Worm (Caenorhabditis elegans) whole organism, L1 larva: Measurements from ENCODE around the gene sra-1.
A peak's percentile ranks its signal among the peaks of the same experiment; 100 is the strongest.

Experiments
- C04F5.9 ChIP-seq: sonication (generic microtip); optimal IDR thresholded peaks from 2 replicates; lab custom pipeline; 2016; ENCODE audit warnings: missing genetic modification characterization, missing compliant biosample characterization
- aly-2 ChIP-seq: fragments of 150-350 bp; optimal IDR thresholded peaks from 2 replicates; lab custom pipeline; 2014; ENCODE audit warnings: missing biosample characterization, missing genetic modification characterization
- blmp-1 ChIP-seq: fragments of 150-350 bp; optimal IDR thresholded peaks from 2 replicates; lab custom pipeline; 2014; ENCODE audit warnings: missing biosample characterization, missing genetic modification characterization
- ceh-8 ChIP-seq: fragments of 200-800 bp; sonication (Bioruptor generic); optimal IDR thresholded peaks from 2 replicates; lab custom pipeline; 2018; ENCODE audit warnings: mild to moderate bottlenecking, missing genetic modification characterization, moderate library complexity, missing compliant biosample characterization
- ceh-90 ChIP-seq: sonication (generic microtip); optimal IDR thresholded peaks from 2 replicates; lab custom pipeline; 2016; ENCODE audit warnings: missing genetic modification characterization, missing compliant biosample characterization
- dpl-1 ChIP-seq, 3 experiments: fragments of 150-350 bp in 2 of 3; sonication (generic microtip) in 1 of 3; optimal IDR thresholded peaks; 2 replicates each; lab custom pipeline; 2014 to 2017; ENCODE audit warnings: missing biosample characterization in 3 of 3, missing genetic modification characterization in 3 of 3, missing genetic modification reagents in 3 of 3
- dsc-1 ChIP-seq: sonication (generic microtip); optimal IDR thresholded peaks from 2 replicates; lab custom pipeline; 2016; ENCODE audit warnings: mild to moderate bottlenecking, missing genetic modification characterization, missing compliant biosample characterization
- efl-1 ChIP-seq, 4 experiments: fragments of 150-350 bp; optimal IDR thresholded peaks in 3 of 4; peaks in 1 of 4; 1 replicate in 1 of 4; 2 replicates in 3 of 4; lab custom pipeline; 2014; ENCODE audit warnings: missing biosample characterization in 2 of 4, missing genetic modification characterization in 2 of 4, missing genetic modification reagents in 2 of 4
- egl-13 ChIP-seq: sonication (generic microtip); optimal IDR thresholded peaks from 2 replicates; lab custom pipeline; 2016; ENCODE audit warnings: missing genotype, missing genetic modification reagents, missing genetic modification characterization, missing compliant biosample characterization
- egl-27 ChIP-seq, 2 experiments: fragments of 150-350 bp in 1 of 2; sonication (generic microtip); optimal IDR thresholded peaks; 3 replicates each; lab custom pipeline; 2017 to 2018; ENCODE audit warnings: missing biosample characterization in 2 of 2, missing genetic modification characterization in 2 of 2, missing genetic modification reagents in 2 of 2
- elt-2 ChIP-seq: sonication (generic microtip); optimal IDR thresholded peaks from 2 replicates; lab custom pipeline; 2016; ENCODE audit warnings: missing genetic modification characterization, mild to moderate bottlenecking, inconsistent platforms, missing compliant biosample characterization, missing genetic modification reagents
- isw-1 ChIP-seq: fragments of 200-800 bp; sonication (Bioruptor generic); IDR thresholded peaks from 2 replicates; pipeline ENCODE4 v1.3.6; 2022; ENCODE audit warnings: missing genetic modification characterization, missing compliant biosample characterization
- jun-1 ChIP-seq: fragments of 150-350 bp; optimal IDR thresholded peaks from 2 replicates; lab custom pipeline; 2014; ENCODE audit warnings: missing biosample characterization, missing genetic modification reagents, missing genetic modification characterization
- lin-14 ChIP-seq: fragments of 200-800 bp; sonication (Bioruptor generic); optimal IDR thresholded peaks from 2 replicates; lab custom pipeline; 2018; ENCODE audit warnings: mild to moderate bottlenecking, missing genetic modification characterization, moderate library complexity, missing compliant biosample characterization
- lin-35 ChIP-seq, 2 experiments: fragments of 150-350 bp; optimal IDR thresholded peaks; 2 replicates each; lab custom pipeline; 2014; ENCODE audit warnings: missing biosample characterization in 2 of 2, missing genetic modification characterization in 2 of 2, missing genetic modification reagents in 2 of 2
- lin-39 ChIP-seq: fragments of 150-350 bp; optimal IDR thresholded peaks from 2 replicates; lab custom pipeline; 2014; ENCODE audit warnings: missing biosample characterization, missing genetic modification reagents, missing genetic modification characterization
- lsy-2 ChIP-seq, 2 experiments: fragments of 150-350 bp; optimal IDR thresholded peaks; 2 replicates each; lab custom pipeline; 2014; ENCODE audit warnings: missing biosample characterization in 2 of 2, missing genetic modification characterization in 2 of 2
- mdl-1 ChIP-seq, 2 experiments: fragments of 150-350 bp; optimal IDR thresholded peaks; 2 replicates each; lab custom pipeline; 2014 to 2017; ENCODE audit warnings: missing biosample characterization in 2 of 2, missing genetic modification characterization in 2 of 2, inconsistent platforms in 1 of 2
- nhr-11 ChIP-seq: fragments of 150-350 bp; optimal IDR thresholded peaks from 2 replicates; lab custom pipeline; 2014; ENCODE audit warnings: missing biosample characterization, missing genetic modification characterization
- nhr-19 ChIP-seq: fragments of 200-800 bp; sonication (Bioruptor generic); conservative IDR thresholded peaks from 2 replicates; pipeline ENCODE4 v1.3.6; 2022; ENCODE audit warnings: missing genetic modification characterization, missing compliant biosample characterization
- nhr-20 ChIP-seq: sonication (generic microtip); optimal IDR thresholded peaks from 2 replicates; lab custom pipeline; 2016; ENCODE audit warnings: mild to moderate bottlenecking, missing genetic modification characterization, missing compliant biosample characterization
- nhr-71 ChIP-seq: sonication (generic microtip); optimal IDR thresholded peaks from 2 replicates; lab custom pipeline; 2016; ENCODE audit warnings: mild to moderate bottlenecking, missing genetic modification characterization, moderate library complexity, missing compliant biosample characterization
- nhr-90 ChIP-seq: sonication (generic microtip); optimal IDR thresholded peaks from 2 replicates; lab custom pipeline; 2016; ENCODE audit warnings: mild to moderate bottlenecking, missing genetic modification characterization, missing compliant biosample characterization; ENCODE audit not compliant: poor library complexity
- snu-23 ChIP-seq: sonication (generic microtip); optimal IDR thresholded peaks from 2 replicates; lab custom pipeline; 2016; ENCODE audit warnings: missing genetic modification characterization, missing compliant biosample characterization
- swsn-7 ChIP-seq: sonication (generic microtip); optimal IDR thresholded peaks from 2 replicates; lab custom pipeline; 2016; ENCODE audit warnings: missing genetic modification characterization, missing compliant biosample characterization
- tlp-1 ChIP-seq: fragments of 150-350 bp; optimal IDR thresholded peaks from 2 replicates; lab custom pipeline; 2014; ENCODE audit warnings: missing biosample characterization, missing genetic modification characterization
- unc-130 ChIP-seq: fragments of 150-350 bp; optimal IDR thresholded peaks from 2 replicates; lab custom pipeline; 2017; ENCODE audit warnings: missing biosample characterization, missing genetic modification characterization, inconsistent platforms
- unc-30 ChIP-seq: sonication (generic microtip); optimal IDR thresholded peaks from 2 replicates; lab custom pipeline; 2017; ENCODE audit warnings: missing biosample characterization, missing genetic modification characterization
- unc-86 ChIP-seq: sonication (generic microtip); optimal IDR thresholded peaks from 2 replicates; lab custom pipeline; 2016; ENCODE audit warnings: missing genetic modification characterization, missing compliant biosample characterization
- xbp-1 ChIP-seq: sonication (generic microtip); optimal IDR thresholded peaks from 2 replicates; lab custom pipeline; 2016; ENCODE audit warnings: missing genetic modification characterization, missing compliant biosample characterization

sra-1 gene

ce11 chrII:9518781-9519180 lies 2.7 kb downstream of the sra-1 start, which contains the start of the genes sfxn-1.1 and AH6.3:
Gene sfxn-1.1 (minus strand): TSS chrII:9518881.
Gene AH6.3 (plus strand): TSS chrII:9519055.
- no peak for TF ChIP-seq elt-2 (tag; lab: Kevin White, UChicago)
- TF ChIP-seq unc-130 (tag; lab: Kevin White, UChicago): no peak
- no peak for TF ChIP-seq egl-13 (tag; lab: Kevin White, UChicago)
- no peak for TF ChIP-seq lin-35 (GFP tag; optimal IDR thresholded peaks at IDR 0.05; lab: Kevin White, UChicago)
- no peak for TF ChIP-seq xbp-1
- no peak for TF ChIP-seq unc-86 (tag; lab: Kevin White, UChicago)
- TF ChIP-seq unc-30: no peak
- TF ChIP-seq, all 84 proteins: peak for 0

ce11 chrII:9516836-9517235 lies 4.6 kb downstream of the sra-1 start, which contains the start of gene gcy-1:
Gene gcy-1 (minus strand): TSS chrII:9516936.
- TF ChIP-seq lsy-2 (tag; optimal IDR thresholded peaks at IDR 0.05; lab: Kevin White, UChicago) (no peak), dpl-1 (GFP tag; optimal IDR thresholded peaks at IDR 0.05; lab: Kevin White, UChicago) (no peak)
- TF ChIP-seq, all 84 proteins: peak for 0

ce11 chrII:9507181-9507580 lies 14.3 kb downstream of the sra-1 start, which contains the start of gene gcy-3:
Gene gcy-3 (minus strand): TSS chrII:9507281.
- no peak for TF ChIP-seq nhr-11 (tag; lab: Kevin White, UChicago)
- TF ChIP-seq, all 84 proteins: peak for 0

ce11 chrII:9501955-9502354 lies 19.5 kb downstream of the sra-1 start:
- TF ChIP-seq efl-1 (optimal IDR thresholded peaks at IDR 0.05; lab: Kevin White, UChicago): no peak
- peak in 1 of 2 experiments; percentile 57 for TF ChIP-seq efl-1 (GFP tag; optimal IDR thresholded peaks at IDR 0.05 in 1 of 2; lab: Kevin White, UChicago)
- peak in 1 of 2 experiments; percentile 48 for TF ChIP-seq mdl-1 (tag; optimal IDR thresholded peaks at IDR 0.05; lab: Kevin White, UChicago)
- TF ChIP-seq C04F5.9 (tag; lab: Kevin White, UChicago): no peak
- peak; percentile 23 for TF ChIP-seq nhr-90 (tag; lab: Kevin White, UChicago)
- peak; percentile 51 for TF ChIP-seq nhr-71 (tag; lab: Kevin White, UChicago)
- TF ChIP-seq lin-39 (tag; lab: Kevin White, UChicago): no peak
- TF ChIP-seq ceh-8 (GFP tag; lab: Kevin White, UChicago): no peak
- 0 out of 2 replicates have a peak, but pooled peaks have one; percentile 12 for TF ChIP-seq nhr-19 (GFP tag; lab: Robert Waterston, UW)
- TF ChIP-seq snu-23 (GFP tag; lab: Kevin White, UChicago): no peak
- peak; percentile 97 for TF ChIP-seq elt-2 (tag; lab: Kevin White, UChicago)
- peak; percentile 21 for TF ChIP-seq jun-1
- no peak for TF ChIP-seq blmp-1 (tag; lab: Kevin White, UChicago)
- TF ChIP-seq lsy-2 (tag; optimal IDR thresholded peaks at IDR 0.05; lab: Kevin White, UChicago): peak in 1 of 2 experiments; percentile 7
- peak in 1 of 2 experiments; percentile 50 for TF ChIP-seq lin-35 (GFP tag; optimal IDR thresholded peaks at IDR 0.05; lab: Kevin White, UChicago)
- no peak for TF ChIP-seq lin-14 (GFP tag; lab: Kevin White, UChicago)
- TF ChIP-seq dpl-1 (GFP tag; optimal IDR thresholded peaks at IDR 0.05; lab: Kevin White, UChicago): no peak
- TF ChIP-seq swsn-7 (tag; lab: Kevin White, UChicago): no peak
- no peak for TF ChIP-seq aly-2 (tag; lab: Kevin White, UChicago)
- TF ChIP-seq ceh-90 (tag; lab: Kevin White, UChicago): no peak
- TF ChIP-seq tlp-1 (tag; lab: Kevin White, UChicago): no peak
- TF ChIP-seq egl-27 (tag; optimal IDR thresholded peaks at IDR 0.05; lab: Kevin White, UChicago): no peak
- TF ChIP-seq dsc-1 (tag; lab: Kevin White, UChicago): no peak

- TF ChIP-seq nhr-20 (tag; lab: Kevin White, UChicago): peak; percentile 30
- TF ChIP-seq efl-1 (optimal IDR thresholded peaks at IDR 0.05; lab: Kevin White, UChicago): no peak
- no peak for TF ChIP-seq efl-1 (GFP tag; optimal IDR thresholded peaks at IDR 0.05 in 1 of 2; lab: Kevin White, UChicago)
- TF ChIP-seq mdl-1 (tag; optimal IDR thresholded peaks at IDR 0.05; lab: Kevin White, UChicago): peak in 1 of 2 experiments; percentile 49
- TF ChIP-seq lin-14 (GFP tag; lab: Kevin White, UChicago): peak; percentile 2
- no peak for TF ChIP-seq isw-1 (GFP tag; lab: Robert Waterston, UW)
- TF ChIP-seq nhr-71 (tag; lab: Kevin White, UChicago): peak; percentile 57
- TF ChIP-seq lin-35 (GFP tag; optimal IDR thresholded peaks at IDR 0.05; lab: Kevin White, UChicago): peak in 1 of 2 experiments; percentile 73
- peak; percentile 28 for TF ChIP-seq nhr-90 (tag; lab: Kevin White, UChicago)
- peak; percentile 99 for TF ChIP-seq elt-2 (tag; lab: Kevin White, UChicago)
- TF ChIP-seq jun-1: peak; percentile 10
Measured at ce11 chrII:9500926-9501325, 20.5 kb downstream of the sra-1 start.
